Fruit fly (Drosophila melanogaster) whole organism, prepupa: ENCODE data around the gene CG3149.

Experiments
- CG16779 ChIP-seq: fragments of 200-800 bp; sonication (Bioruptor generic); optimal IDR thresholded peaks from 3 replicates; lab custom pipeline; 2017; ENCODE audit warnings: missing biosample characterization, mild to moderate bottlenecking, missing genetic modification characterization
- CG31627 ChIP-seq: fragments of 200-800 bp; sonication (Bioruptor generic); optimal IDR thresholded peaks from 3 replicates; lab custom pipeline; 2016; ENCODE audit warnings: missing biosample characterization, missing genetic modification characterization
- Lpt ChIP-seq: fragments of 200-800 bp; sonication (Bioruptor generic); optimal IDR thresholded peaks from 3 replicates; lab custom pipeline; 2016; ENCODE audit warnings: missing biosample characterization, missing genetic modification characterization
- net ChIP-seq: fragments of 200-800 bp; sonication (Bioruptor generic); optimal IDR thresholded peaks from 3 replicates; lab custom pipeline; 2016; ENCODE audit warnings: missing biosample characterization, missing genetic modification characterization

- no peak for TF ChIP-seq Lpt (GFP tag; lab: Kevin White, UChicago)
- no peak for TF ChIP-seq net (GFP tag; lab: Kevin White, UChicago)
- no peak for TF ChIP-seq CG31627
- no peak for TF ChIP-seq CG16779
Observed at dm6 chrX:5662761-5663160, 32.2 kb downstream of the CG3149 start, which contains the start of gene OtopLc.
